Fruit fly (Drosophila melanogaster): ENCODE results near the gene CG9257.

CG9257 gene

dm6 chr2L:21141714-21142500, 39.4 kb downstream of the CG9257 start, which contains the start of gene Dap160 (continued):
- TF ChIP-seq so (GFP tag; IDR thresholded peaks at IDR 0.05) (no peak), vfl (GFP tag; optimal IDR thresholded peaks at IDR 0.05) (no peak), CG2120 (GFP tag; optimal IDR thresholded peaks at IDR 0.05) (peak; percentile 51), B-H2 (GFP tag; optimal IDR thresholded peaks at IDR 0.05) (peak; percentile 8), CG34376 (GFP tag; optimal IDR thresholded peaks at IDR 0.05) (peak; percentile 51), BEAF-32 (GFP tag; optimal IDR thresholded peaks at IDR 0.05) (peak; percentile 70), mirr (GFP tag; optimal IDR thresholded peaks at IDR 0.05) (peak; percentile 24), Lhr (GFP tag; optimal IDR thresholded peaks at IDR 0.05) (peak; percentile 29), amos (GFP tag; IDR thresholded peaks at IDR 0.05; ENCODE audit: partially characterized antibody) (peak; percentile 85), Deaf1 (tag; optimal IDR thresholded peaks at IDR 0.05) (no peak), cg (GFP tag; optimal IDR thresholded peaks at IDR 0.05) (peak; percentile 61), CG3163 (GFP tag; optimal IDR thresholded peaks at IDR 0.05) (peak; percentile 96), CG15011 (GFP tag; optimal IDR thresholded peaks at IDR 0.05) (no peak), hbn (GFP tag; IDR thresholded peaks at IDR 0.05; ENCODE audit: partially characterized antibody) (peak; percentile 67), CG17186 (GFP tag; optimal IDR thresholded peaks at IDR 0.05) (no peak), CG7556 (GFP tag; optimal IDR thresholded peaks at IDR 0.05) (no peak), bowl (GFP tag; IDR thresholded peaks at IDR 0.05) (no peak), CG12942 (GFP tag; optimal IDR thresholded peaks at IDR 0.05) (no peak), CG7786 (GFP tag; optimal IDR thresholded peaks at IDR 0.05) (no peak), sens-2 (GFP tag; IDR thresholded peaks at IDR 0.05) (no peak), Ptx1 (GFP tag; IDR thresholded peaks at IDR 0.05) (no peak), Poxn (GFP tag; IDR thresholded peaks at IDR 0.05) (no peak), exex (tag; optimal IDR thresholded peaks at IDR 0.05) (peak; percentile 39), CG17912 (GFP tag; optimal IDR thresholded peaks at IDR 0.05) (no peak), CG14014 (GFP tag; IDR thresholded peaks at IDR 0.05) (no peak), h (optimal IDR thresholded peaks at IDR 0.05) (no peak), sug (tag; optimal IDR thresholded peaks at IDR 0.05) (peak; percentile 5), esg (GFP tag; conservative IDR thresholded peaks at IDR 0.05) (no peak), Xbp1 (GFP tag; optimal IDR thresholded peaks at IDR 0.05) (peak; percentile 17), CG7987 (GFP tag; optimal IDR thresholded peaks at IDR 0.05) (no peak), CG1832 (GFP tag; optimal IDR thresholded peaks at IDR 0.05) (no peak), ato (GFP tag; IDR thresholded peaks at IDR 0.05; ENCODE audit: partially characterized antibody) (peak; percentile 49; the same call in 1 of the 2 replicates), CG12071 (GFP tag; optimal IDR thresholded peaks at IDR 0.05) (no peak), CG11085 (GFP tag; IDR thresholded peaks at IDR 0.05) (no peak), CG8924 (tag; optimal IDR thresholded peaks at IDR 0.05) (no peak), grn (GFP tag; optimal IDR thresholded peaks at IDR 0.05) (peak; percentile 36), Drgx (GFP tag; IDR thresholded peaks at IDR 0.05) (no peak), Kr (GFP tag; optimal IDR thresholded peaks at IDR 0.05) (no peak), sob (GFP tag; IDR thresholded peaks at IDR 0.05) (peak; percentile 59; the same call in 1 of the 2 replicates), twi (tag; optimal IDR thresholded peaks at IDR 0.05) (no peak), hb (GFP tag; IDR thresholded peaks at IDR 0.05; ENCODE audit: partially characterized antibody) (peak; percentile 63; the same call in 1 of the 3 replicates), Pdp1 (GFP tag; optimal IDR thresholded peaks at IDR 0.05) (peak in 1 of 2 experiments; percentile 27), CG10267 (tag; optimal IDR thresholded peaks at IDR 0.05) (peak; percentile 89), CG3281 (GFP tag; optimal IDR thresholded peaks at IDR 0.05) (peak; percentile 21), dmrt11E (tag; optimal IDR thresholded peaks at IDR 0.05) (no peak), Gsc (GFP tag; IDR thresholded peaks at IDR 0.05) (no peak), CG14860 (GFP tag; IDR thresholded peaks at IDR 0.05; ENCODE audit: partially characterized antibody) (peak; percentile 48; the same call in 1 of the 3 replicates), stc (GFP tag; IDR thresholded peaks at IDR 0.05) (no peak), Med (GFP tag) (peak; percentile 79)

Measured in whole organism, embryonic.